Fruit fly (Drosophila melanogaster) whole organism, prepupa: ENCODE data around the gene Prosalpha6.

Experiments
- Blimp-1 ChIP-seq: fragments of 200-800 bp; sonication (Bioruptor generic); optimal IDR thresholded peaks from 3 replicates; lab custom pipeline; 2017; ENCODE audit warnings: missing biosample characterization, missing genetic modification characterization, mild to moderate bottlenecking, moderate library complexity, missing genetic modification reagents
- CG10631 ChIP-seq: fragments of 200-800 bp; sonication (Bioruptor generic); optimal IDR thresholded peaks from 2 replicates; lab custom pipeline; 2016; ENCODE audit warnings: missing biosample characterization, missing genetic modification characterization
- CG10669 ChIP-seq: fragments of 200-800 bp; sonication (Bioruptor generic); optimal IDR thresholded peaks from 3 replicates; lab custom pipeline; 2018; ENCODE audit warnings: missing biosample characterization, mild to moderate bottlenecking, missing genetic modification characterization, moderate library complexity
- CG11762 ChIP-seq: fragments of 200-800 bp; sonication (Bioruptor generic); optimal IDR thresholded peaks from 3 replicates; lab custom pipeline; 2016; ENCODE audit warnings: missing biosample characterization, missing genetic modification characterization; ENCODE audit not compliant: insufficient read depth
- CG16779 ChIP-seq: fragments of 200-800 bp; sonication (Bioruptor generic); optimal IDR thresholded peaks from 3 replicates; lab custom pipeline; 2017; ENCODE audit warnings: missing biosample characterization, mild to moderate bottlenecking, missing genetic modification characterization
- CG3032 ChIP-seq: fragments of 200-800 bp; optimal IDR thresholded peaks from 2 replicates; lab custom pipeline; 2019; ENCODE audit warnings: missing biosample characterization, mild to moderate bottlenecking, missing genetic modification characterization, moderate library complexity
- CG31627 ChIP-seq: fragments of 200-800 bp; sonication (Bioruptor generic); optimal IDR thresholded peaks from 3 replicates; lab custom pipeline; 2016; ENCODE audit warnings: missing biosample characterization, missing genetic modification characterization
- CG34406 ChIP-seq: fragments of 200-800 bp; sonication (Bioruptor generic); optimal IDR thresholded peaks from 3 replicates; lab custom pipeline; 2016; ENCODE audit warnings: missing biosample characterization, missing genetic modification characterization
- CG3919 ChIP-seq: fragments of 200-800 bp; sonication (Bioruptor generic); optimal IDR thresholded peaks from 3 replicates; lab custom pipeline; 2016; ENCODE audit warnings: missing biosample characterization, missing genetic modification characterization
- CG4318 ChIP-seq: fragments of 200-800 bp; sonication (Bioruptor generic); optimal IDR thresholded peaks from 3 replicates; lab custom pipeline; 2017; ENCODE audit warnings: missing biosample characterization, mild to moderate bottlenecking, missing genetic modification characterization
- CG6276 ChIP-seq: fragments of 200-800 bp; sonication (Bioruptor generic); optimal IDR thresholded peaks from 2 replicates; lab custom pipeline; 2017; ENCODE audit warnings: missing biosample characterization, mild to moderate bottlenecking, missing genetic modification characterization
- CG6792 ChIP-seq: fragments of 200-800 bp; sonication (Bioruptor generic); optimal IDR thresholded peaks from 3 replicates; lab custom pipeline; 2016; ENCODE audit warnings: missing biosample characterization, missing genetic modification characterization
- CG6808 ChIP-seq: fragments of 200-800 bp; sonication (Bioruptor generic); optimal IDR thresholded peaks from 3 replicates; lab custom pipeline; 2017; ENCODE audit warnings: missing biosample characterization, missing genetic modification characterization, mild to moderate bottlenecking, moderate library complexity, missing genetic modification reagents
- CG6854 ChIP-seq: fragments of 200-800 bp; sonication (Bioruptor generic); optimal IDR thresholded peaks from 2 replicates; lab custom pipeline; 2017; ENCODE audit warnings: missing biosample characterization, mild to moderate bottlenecking, missing genetic modification characterization
- CG7368 ChIP-seq: fragments of 200-800 bp; sonication (Bioruptor generic); optimal IDR thresholded peaks from 3 replicates; lab custom pipeline; 2016; ENCODE audit warnings: missing biosample characterization, missing genetic modification characterization
- CG8319 ChIP-seq: fragments of 200-800 bp; sonication (Bioruptor generic); optimal IDR thresholded peaks from 3 replicates; lab custom pipeline; 2016; ENCODE audit warnings: missing biosample characterization, missing genetic modification characterization
- CG8632 ChIP-seq: fragments of 200-800 bp; sonication (Bioruptor generic); optimal IDR thresholded peaks from 3 replicates; lab custom pipeline; 2016; ENCODE audit warnings: missing biosample characterization, missing genetic modification characterization
- CG9139 ChIP-seq: fragments of 200-800 bp; sonication (Bioruptor generic); optimal IDR thresholded peaks from 3 replicates; lab custom pipeline; 2017; ENCODE audit warnings: missing biosample characterization, mild to moderate bottlenecking, missing genetic modification characterization
- Eip78C ChIP-seq: fragments of 200-800 bp; sonication (Bioruptor generic); peaks from one replicate; lab custom pipeline; 2016; ENCODE audit warnings: missing biosample characterization, missing genetic modification characterization
- Eip93F ChIP-seq: fragments of 200-800 bp; sonication (Bioruptor generic); optimal IDR thresholded peaks from 2 replicates; lab custom pipeline; 2016; ENCODE audit warnings: missing biosample characterization, mild to moderate bottlenecking, missing genetic modification characterization
- Ets96B ChIP-seq: fragments of 200-800 bp; optimal IDR thresholded peaks from 2 replicates; lab custom pipeline; 2019; ENCODE audit warnings: missing biosample characterization, mild to moderate bottlenecking, missing genetic modification characterization, moderate library complexity
- Gug ChIP-seq: fragments of 200-800 bp; sonication (Bioruptor generic); IDR thresholded peaks from 2 replicates; pipeline ENCODE4 v1.3.6; 2022; ENCODE audit warnings: missing biosample characterization, missing genetic modification characterization
- Hr38 ChIP-seq: sonication (Bioruptor generic); optimal IDR thresholded peaks from 2 replicates; lab custom pipeline; 2016; ENCODE audit warnings: missing biosample characterization, missing genetic modification characterization
- Met ChIP-seq: fragments of 200-800 bp; sonication (Bioruptor generic); optimal IDR thresholded peaks from 3 replicates; lab custom pipeline; 2016; ENCODE audit warnings: missing biosample characterization, missing genetic modification characterization
- Sox102F ChIP-seq: fragments of 200-800 bp; sonication (Bioruptor generic); optimal IDR thresholded peaks from 2 replicates; lab custom pipeline; 2016; ENCODE audit warnings: missing biosample characterization, mild to moderate bottlenecking, missing genetic modification characterization
- Sox14 ChIP-seq: fragments of 200-800 bp; sonication (Bioruptor generic); optimal IDR thresholded peaks from 3 replicates; lab custom pipeline; 2016; ENCODE audit warnings: missing biosample characterization, missing genetic modification characterization
- Sox15 ChIP-seq: fragments of 200-800 bp; sonication (Bioruptor generic); optimal IDR thresholded peaks from 3 replicates; lab custom pipeline; 2016; ENCODE audit warnings: missing biosample characterization, missing genetic modification characterization
- achi ChIP-seq: fragments of 200-800 bp; sonication (Bioruptor generic); optimal IDR thresholded peaks from 3 replicates; lab custom pipeline; 2016; ENCODE audit warnings: missing biosample characterization, missing genetic modification characterization
- acj6 ChIP-seq: fragments of 200-800 bp; sonication (Bioruptor generic); optimal IDR thresholded peaks from 3 replicates; lab custom pipeline; 2016; ENCODE audit warnings: missing biosample characterization, missing genetic modification characterization
- cyc ChIP-seq: fragments of 200-800 bp; sonication (Bioruptor generic); optimal IDR thresholded peaks from 3 replicates; lab custom pipeline; 2016; ENCODE audit warnings: missing biosample characterization, missing genetic modification characterization
- dac ChIP-seq: fragments of 200-800 bp; sonication (Bioruptor generic); optimal IDR thresholded peaks from 2 replicates; lab custom pipeline; 2017; ENCODE audit warnings: missing biosample characterization, mild to moderate bottlenecking, missing genetic modification characterization
- dsx ChIP-seq: fragments of 200-800 bp; optimal IDR thresholded peaks from 3 replicates; lab custom pipeline; 2019; ENCODE audit warnings: missing biosample characterization, mild to moderate bottlenecking, missing genetic modification characterization, moderate library complexity; ENCODE audit not compliant: poor library complexity, severe bottlenecking
- esn ChIP-seq: fragments of 200-800 bp; sonication (Bioruptor generic); optimal IDR thresholded peaks from 2 replicates; lab custom pipeline; 2016; ENCODE audit warnings: missing biosample characterization, mild to moderate bottlenecking, missing genetic modification characterization, moderate library complexity
- fkh ChIP-seq: fragments of 200-800 bp; sonication (Bioruptor generic); optimal IDR thresholded peaks from 3 replicates; lab custom pipeline; 2017; ENCODE audit warnings: missing biosample characterization, mild to moderate bottlenecking, missing genetic modification characterization, moderate library complexity
- lz ChIP-seq: fragments of 200-800 bp; sonication (Bioruptor generic); optimal IDR thresholded peaks from 3 replicates; lab custom pipeline; 2016; ENCODE audit warnings: missing biosample characterization, missing genetic modification characterization
- net ChIP-seq: fragments of 200-800 bp; sonication (Bioruptor generic); optimal IDR thresholded peaks from 3 replicates; lab custom pipeline; 2016; ENCODE audit warnings: missing biosample characterization, missing genetic modification characterization
- pdm3 ChIP-seq: fragments of 200-800 bp; sonication (Bioruptor generic); optimal IDR thresholded peaks from 3 replicates; lab custom pipeline; 2016; ENCODE audit warnings: missing biosample characterization, missing genetic modification characterization
- salr ChIP-seq, 2 experiments: fragments of 200-800 bp; sonication (Bioruptor generic); optimal IDR thresholded peaks; 3 replicates each; lab custom pipeline; 2016 to 2018; ENCODE audit warnings: missing biosample characterization in 2 of 2, missing genetic modification characterization in 2 of 2, mild to moderate bottlenecking in 1 of 2
- spab ChIP-seq: fragments of 200-800 bp; sonication (Bioruptor generic); optimal IDR thresholded peaks from 2 replicates; lab custom pipeline; 2017; ENCODE audit warnings: missing biosample characterization, mild to moderate bottlenecking, missing genetic modification characterization, missing genetic modification reagents
- ss ChIP-seq, 2 experiments: fragments of 200-800 bp; sonication (Bioruptor generic); optimal IDR thresholded peaks; 2 replicates in 1 of 2; 3 replicates in 1 of 2; lab custom pipeline; 2017 to 2018; ENCODE audit warnings: mild to moderate bottlenecking in 2 of 2, missing biosample characterization in 2 of 2, missing genetic modification characterization in 2 of 2, moderate library complexity in 1 of 2
- svp ChIP-seq: fragments of 200-800 bp; sonication (Bioruptor generic); peaks from one replicate; lab custom pipeline; 2016; ENCODE audit warnings: missing biosample characterization, missing genetic modification characterization
- topi ChIP-seq: fragments of 200-800 bp; sonication (Bioruptor generic); optimal IDR thresholded peaks from 3 replicates; lab custom pipeline; 2016; ENCODE audit warnings: missing biosample characterization, missing genetic modification characterization
- vri ChIP-seq: fragments of 200-800 bp; sonication (Bioruptor generic); optimal IDR thresholded peaks from 3 replicates; lab custom pipeline; 2016; ENCODE audit warnings: missing biosample characterization, mild to moderate bottlenecking, missing genetic modification characterization

The Prosalpha6 gene

DNA sequence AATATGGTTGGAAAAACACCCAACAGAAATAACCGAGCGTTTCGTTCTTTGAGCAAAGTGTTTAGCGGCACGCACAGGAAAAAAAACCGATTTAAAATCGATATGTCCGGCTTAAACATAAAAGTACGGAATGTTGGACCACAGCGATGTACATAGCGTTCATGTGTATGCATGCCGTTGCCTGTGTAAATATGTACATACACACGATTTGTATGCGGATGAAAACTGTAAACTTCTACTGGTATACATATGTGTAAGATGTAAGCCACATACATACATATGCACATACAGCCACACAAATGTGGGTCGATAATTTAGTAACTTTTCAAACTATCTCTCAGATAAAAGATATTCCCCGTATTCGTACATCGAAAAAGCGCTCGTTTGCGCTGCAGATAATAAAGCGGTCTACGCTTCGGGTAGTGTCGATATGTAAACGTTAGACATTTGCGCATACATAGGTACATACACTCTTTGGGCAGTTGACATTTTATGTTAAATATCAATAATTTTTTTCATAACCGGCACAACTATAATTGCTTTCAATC is 28.6 kb downstream of the Prosalpha6 start:
- TF ChIP-seq fkh (peak; percentile 94), CG6792 (no peak)

DNA sequence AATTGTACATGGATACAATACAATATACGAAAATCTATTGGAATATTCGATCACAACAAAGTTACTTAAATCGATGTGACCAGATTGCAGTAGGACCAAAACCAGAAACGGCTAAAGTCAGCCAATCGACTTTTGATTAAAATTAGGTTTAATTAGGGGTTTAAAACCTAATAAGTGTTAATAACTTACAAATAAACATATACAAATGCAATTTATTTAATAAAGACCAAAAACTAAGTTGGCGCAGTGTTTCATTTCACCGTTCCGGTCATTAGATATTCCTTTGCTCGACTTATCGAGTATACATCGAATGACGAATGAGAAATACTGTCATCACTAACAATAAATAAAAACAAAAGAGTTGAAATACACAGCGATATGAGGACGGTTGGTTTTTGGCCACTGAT is 29.3 kb downstream of the Prosalpha6 start, which contains the start of the genes bsk and CG31717:
TSS of gene bsk (minus strand) at position 61 of the 407 bp plus-strand sequence.
TSS of gene CG31717 (plus strand) at position 297 of the 407 bp plus-strand sequence.
- TF ChIP-seq dsx (peak; percentile 97), CG10631 (GFP tag; lab: Kevin White, UChicago) (no peak), lz (peak; percentile 10), CG11762 (GFP tag; lab: Kevin White, UChicago) (no peak), net (GFP tag; lab: Kevin White, UChicago) (no peak), CG3919 (GFP tag; lab: Kevin White, UChicago) (no peak), CG6808 (GFP tag; lab: Kevin White, UChicago) (no peak), achi (no peak), Sox102F (GFP tag; lab: Kevin White, UChicago) (no peak), Ets96B (no peak), esn (GFP tag; lab: Kevin White, UChicago) (peak; percentile 6), cyc (GFP tag; lab: Kevin White, UChicago) (no peak), ss (GFP tag; optimal IDR thresholded peaks at IDR 0.05; lab: Kevin White, UChicago) (no peak), fkh (peak; percentile 36), CG6854 (no peak), acj6 (no peak), dac (GFP tag; lab: Kevin White, UChicago) (no peak), CG7368 (no peak), vri (GFP tag; lab: Kevin White, UChicago) (no peak), CG34406 (no peak), salr (GFP tag; optimal IDR thresholded peaks at IDR 0.05; lab: Kevin White, UChicago) (no peak), Sox15 (GFP tag; lab: Kevin White, UChicago) (no peak), pdm3 (no peak), CG8632 (no peak), Gug (no peak), spab (GFP tag; lab: Kevin White, UChicago) (no peak), CG4318 (GFP tag; lab: Kevin White, UChicago) (no peak), CG10669 (GFP tag; lab: Kevin White, UChicago) (no peak), Eip78C (GFP tag; lab: Kevin White, UChicago) (peak; percentile 79), Met (GFP tag; lab: Kevin White, UChicago) (no peak), CG8319 (GFP tag; lab: Kevin White, UChicago) (no peak), svp (GFP tag; lab: Kevin White, UChicago) (no peak), topi (GFP tag; lab: Kevin White, UChicago) (no peak)

DNA sequence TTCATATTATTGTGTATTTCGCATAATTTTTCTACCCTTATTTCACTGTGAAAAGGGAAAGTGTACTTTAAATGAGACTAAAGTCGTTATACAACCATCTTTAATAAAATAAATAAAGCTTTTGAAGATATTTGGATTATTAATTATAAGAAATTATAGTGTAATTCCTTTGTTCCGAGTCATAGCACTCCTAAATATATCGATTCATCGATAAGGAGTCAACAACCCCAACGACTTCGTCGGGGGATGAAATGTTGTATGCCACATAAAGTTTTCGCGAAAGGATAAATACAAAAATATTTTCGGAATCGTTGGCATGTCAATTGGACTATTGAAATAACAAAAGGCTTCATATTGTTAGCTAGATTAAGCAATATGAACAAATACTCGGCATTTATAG is 30.4 kb downstream of the Prosalpha6 start, which contains the start of gene Ror:
TSS of gene Ror (plus strand) at position 252 of the 400 bp plus-strand sequence.
- no peak for TF ChIP-seq CG3032 (tag; lab: Kevin White, UChicago)
- no peak for TF ChIP-seq Sox14
- no peak for TF ChIP-seq esn (GFP tag; lab: Kevin White, UChicago)
- no peak for TF ChIP-seq CG6276 (GFP tag; lab: Kevin White, UChicago)
- no peak for TF ChIP-seq Hr38 (GFP tag; lab: Kevin White, UChicago)
- no peak for TF ChIP-seq CG4318 (GFP tag; lab: Kevin White, UChicago)
- no peak for TF ChIP-seq CG31627
- TF ChIP-seq Eip93F (GFP tag; lab: Kevin White, UChicago) = no peak
- TF ChIP-seq CG16779 (tag; lab: Kevin White, UChicago) = no peak
- no peak for TF ChIP-seq Sox102F (GFP tag; lab: Kevin White, UChicago)
- TF ChIP-seq Sox15 (GFP tag; lab: Kevin White, UChicago) = no peak
- no peak for TF ChIP-seq Blimp-1 (GFP tag; lab: Kevin White, UChicago)
- TF ChIP-seq CG9139 (GFP tag; lab: Kevin White, UChicago) = no peak
